Worm (Caenorhabditis elegans) whole organism, L4/young adult: ENCODE measurements around the gene nex-2.

Source experiments
- W03F9.2 ChIP-seq: fragments of 150-350 bp; optimal IDR thresholded peaks from 2 replicates; lab custom pipeline; 2014; ENCODE audit warnings: missing biosample characterization, missing genetic modification characterization
- dao-5 ChIP-seq: sonication (generic microtip); optimal IDR thresholded peaks from 2 replicates; lab custom pipeline; 2016; ENCODE audit warnings: missing genotype, missing genetic modification characterization, moderate library complexity, missing compliant biosample characterization
- him-1 ChIP-seq: sonication (generic microtip); optimal IDR thresholded peaks from 2 replicates; lab custom pipeline; 2016; ENCODE audit warnings: missing genotype, missing genetic modification reagents, missing genetic modification characterization, missing compliant biosample characterization

DNA sequence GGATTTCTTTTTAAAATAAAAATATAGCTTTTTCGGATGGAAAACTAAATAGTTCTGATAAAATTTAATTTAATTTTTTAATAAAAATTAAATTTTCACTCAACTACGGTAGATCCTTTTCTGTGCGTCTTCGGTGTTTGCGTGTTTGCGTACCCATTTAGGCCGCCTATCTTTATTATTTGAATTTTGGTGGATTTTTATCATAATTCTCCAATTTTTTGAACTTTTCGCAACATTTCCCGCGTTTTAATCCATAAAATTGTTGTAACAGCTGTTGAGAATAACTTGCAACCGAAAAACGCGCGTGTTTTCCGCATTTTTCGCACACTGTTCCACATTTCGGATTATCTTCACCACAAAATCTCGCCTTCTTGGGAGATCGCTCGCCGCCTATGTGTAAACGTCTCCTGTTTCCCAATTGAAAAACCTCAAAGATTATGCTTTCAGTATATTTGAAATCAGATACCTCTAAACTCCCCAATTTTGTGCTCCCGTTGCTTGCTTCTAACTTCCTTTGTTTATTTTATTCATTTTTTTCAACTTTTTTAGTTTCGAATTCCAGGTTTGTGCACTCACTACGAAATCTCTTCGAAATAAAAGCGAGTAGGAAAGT, 21.5 kb upstream of the nex-2 start, which contains the start of gene T07C4.3:
- TF ChIP-seq him-1 (tag; lab: Kevin White, UChicago), result no peak
- TF ChIP-seq dao-5 (tag; lab: Kevin White, UChicago), result no peak
- no peak for TF ChIP-seq W03F9.2 (tag; lab: Kevin White, UChicago)
